Fruit fly (Drosophila melanogaster) Kc167 (cell line): ENCODE data around the gene sac.

Experiments used
- Sin3A ChIP-seq: fragments of >200 bp; optimal IDR thresholded peaks from 2 replicates; lab custom pipeline; 2018; ENCODE audit warnings: missing external identifiers
- h ChIP-seq: fragments of >200 bp; optimal IDR thresholded peaks from 3 replicates; lab custom pipeline; 2018; ENCODE audit warnings: missing external identifiers
- ttk ChIP-seq: sonication (Bioruptor generic); optimal IDR thresholded peaks from 2 replicates; lab custom pipeline; 2017; ENCODE audit warnings: missing external identifiers

dm6 chr3R:4452345-4453044, 28.1 kb upstream of the sac start:
- TF ChIP-seq h (lab: Kevin White, UChicago) (no peak), Sin3A (lab: Kevin White, UChicago) (no peak), ttk (lab: Kevin White, UChicago) (no peak)
